Worm (Caenorhabditis elegans): ENCODE data around the gene C31H1.1.

- no peak for TF ChIP-seq pqm-1 (tag; optimal IDR thresholded peaks at IDR 0.05)
- TF ChIP-seq nhr-237 (tag; optimal IDR thresholded peaks at IDR 0.05), result no peak
- no peak for TF ChIP-seq nhr-11 (tag; optimal IDR thresholded peaks at IDR 0.05)
- TF ChIP-seq ztf-4 (tag; optimal IDR thresholded peaks at IDR 0.05), result no peak
- no peak for TF ChIP-seq ztf-11 (tag; optimal IDR thresholded peaks at IDR 0.05)
These were observed 17.7 kb upstream of the C31H1.1 start for ce11 chrIV:5779537-5779936.
